Worm (Caenorhabditis elegans): ENCODE results near the gene pph-1.

pph-1 gene

ce11 chrV:10681117-10681959 lies 21.0 kb upstream of the pph-1 start:
- TF ChIP-seq ceh-90 (tag; optimal IDR thresholded peaks at IDR 0.05) (no peak), sptf-1 (tag; optimal IDR thresholded peaks at IDR 0.05) (no peak), nhr-20 (tag; optimal IDR thresholded peaks at IDR 0.05) (peak; percentile 40), ceh-63 (GFP tag; optimal IDR thresholded peaks at IDR 0.05) (no peak), ets-5 (GFP tag; IDR thresholded peaks at IDR 0.05) (no peak), efl-1 (optimal IDR thresholded peaks at IDR 0.05) (peak in 1 of 2 experiments; percentile 3), efl-1 (GFP tag; optimal IDR thresholded peaks at IDR 0.05 in 1 of 2) (peak in 1 of 2 experiments; percentile 80), grh-1 (GFP tag; IDR thresholded peaks at IDR 0.05) (no peak), hlh-4 (tag; optimal IDR thresholded peaks at IDR 0.05) (no peak), swsn-7 (tag; optimal IDR thresholded peaks at IDR 0.05) (peak; percentile 28), snu-23 (GFP tag; optimal IDR thresholded peaks at IDR 0.05) (peak; percentile 53), ceh-82 (tag; optimal IDR thresholded peaks at IDR 0.05) (peak in 1 of 3 experiments; percentile 4), pag-3 (tag; optimal IDR thresholded peaks at IDR 0.05; ENCODE audit: borderline replicate concordance, insufficient read depth) (no peak), nhr-71 (tag; optimal IDR thresholded peaks at IDR 0.05) (peak; percentile 54), egl-27 (tag; optimal IDR thresholded peaks at IDR 0.05) (no peak), fos-1 (tag; optimal IDR thresholded peaks at IDR 0.05) (no peak), aly-2 (tag; optimal IDR thresholded peaks at IDR 0.05) (no peak), fkh-10 (GFP tag; optimal IDR thresholded peaks at IDR 0.05) (no peak), rnt-1 (tag; optimal IDR thresholded peaks at IDR 0.05) (peak; percentile 11), unc-130 (tag; optimal IDR thresholded peaks at IDR 0.05) (no peak), unc-98 (GFP tag; IDR thresholded peaks at IDR 0.05) (no peak), nhr-77 (tag; optimal IDR thresholded peaks at IDR 0.05) (no peak), elt-2 (tag; optimal IDR thresholded peaks at IDR 0.05) (peak; percentile 74), lin-14 (GFP tag; optimal IDR thresholded peaks at IDR 0.05) (peak; percentile 79), C34B4.2 (tag; optimal IDR thresholded peaks at IDR 0.05) (no peak), nhr-19 (GFP tag; conservative IDR thresholded peaks at IDR 0.05) (peak; percentile 13; the same call in 1 of the 2 replicates), ceh-88 (GFP tag; IDR thresholded peaks at IDR 0.05) (no peak), ama-1 (optimal IDR thresholded peaks at IDR 0.05) (no peak), dpl-1 (GFP tag; optimal IDR thresholded peaks at IDR 0.05) (peak in 1 of 3 experiments; percentile 10), skn-1 (tag; optimal IDR thresholded peaks at IDR 0.05) (no peak), nhr-237 (tag; optimal IDR thresholded peaks at IDR 0.05) (no peak), zip-4 (GFP tag; optimal IDR thresholded peaks at IDR 0.05) (no peak), sup-37 (GFP tag; optimal IDR thresholded peaks at IDR 0.05) (no peak), Y116A8C.19 (tag; optimal IDR thresholded peaks at IDR 0.05; ENCODE audit: borderline replicate concordance) (no peak), nhr-85 (tag) (no peak), unc-86 (tag; optimal IDR thresholded peaks at IDR 0.05) (no peak), lin-13 (GFP tag; optimal IDR thresholded peaks at IDR 0.05) (no peak), aha-1 (tag; optimal IDR thresholded peaks at IDR 0.05) (no peak), nhr-11 (tag; optimal IDR thresholded peaks at IDR 0.05) (no peak), lin-35 (GFP tag; optimal IDR thresholded peaks at IDR 0.05) (peak in 1 of 2 experiments; percentile 57), sox-4 (tag; optimal IDR thresholded peaks at IDR 0.05) (no peak), C04F5.9 (tag; optimal IDR thresholded peaks at IDR 0.05) (no peak), ceh-8 (GFP tag; optimal IDR thresholded peaks at IDR 0.05) (no peak), nhr-90 (tag; optimal IDR thresholded peaks at IDR 0.05; ENCODE audit: poor library complexity) (peak; percentile 13), fkh-4 (tag; optimal IDR thresholded peaks at IDR 0.05; ENCODE audit: borderline replicate concordance) (no peak), blmp-1 (tag; optimal IDR thresholded peaks at IDR 0.05) (peak; percentile 49), lir-3 (tag; optimal IDR thresholded peaks at IDR 0.05; ENCODE audit: poor library complexity) (no peak), jun-1 (tag; optimal IDR thresholded peaks at IDR 0.05) (no peak), dsc-1 (tag; optimal IDR thresholded peaks at IDR 0.05) (peak; percentile 75), elt-3 (tag; optimal IDR thresholded peaks at IDR 0.05) (peak in 5 of 6 experiments; percentile 23 to 80 (median 62)), nhr-76 (tag; optimal IDR thresholded peaks at IDR 0.05) (no peak)

Measured in whole organism, L1 larva.